Fruit fly (Drosophila melanogaster): ENCODE results near the gene CG43673.
A peak's percentile ranks its signal among the peaks of the same experiment; 100 is the strongest.

Gene CG43673

dm6 chrX:15745905-15746681, 32.9 kb upstream of the CG43673 start, which contains the start of the genes CG8944 and CCT6 (continued):
- TF ChIP-seq tll (GFP tag; optimal IDR thresholded peaks at IDR 0.05) (no peak), Dip2 (GFP tag; IDR thresholded peaks at IDR 0.05) (no peak), Hr3 (GFP tag; optimal IDR thresholded peaks at IDR 0.05) (peak; percentile 28), CG11456 (GFP tag; IDR thresholded peaks at IDR 0.05) (peak; percentile 41; the same call in 1 of the 3 replicates), nerfin-1 (tag; optimal IDR thresholded peaks at IDR 0.05) (no peak), CG11723 (GFP tag; optimal IDR thresholded peaks at IDR 0.05) (no peak), usp (GFP tag; optimal IDR thresholded peaks at IDR 0.05) (no peak), grau (tag; optimal IDR thresholded peaks at IDR 0.05) (peak; percentile 1), CG18476 (GFP tag; optimal IDR thresholded peaks at IDR 0.05) (no peak), nmo (GFP tag; optimal IDR thresholded peaks at IDR 0.05) (peak; percentile 29), CG5180 (GFP tag; optimal IDR thresholded peaks at IDR 0.05) (no peak), CG14050 (GFP tag; IDR thresholded peaks at IDR 0.05) (no peak), CG15479 (GFP tag; optimal IDR thresholded peaks at IDR 0.05) (no peak), dmrt11E (tag; optimal IDR thresholded peaks at IDR 0.05) (no peak), Chrac-16 (GFP tag; optimal IDR thresholded peaks at IDR 0.05) (no peak), toy (GFP tag; IDR thresholded peaks at IDR 0.05) (no peak), tx (GFP tag; optimal IDR thresholded peaks at IDR 0.05) (no peak), Ssrp (tag; optimal IDR thresholded peaks at IDR 0.05) (peak; percentile 5), gcm2 (GFP tag; optimal IDR thresholded peaks at IDR 0.05) (no peak), Rx (GFP tag; IDR thresholded peaks at IDR 0.05) (no peak), Jarid2 (GFP tag; optimal IDR thresholded peaks at IDR 0.05) (no peak), CG4404 (GFP tag; IDR thresholded peaks at IDR 0.05) (no peak), zfh2 (GFP tag; optimal IDR thresholded peaks at IDR 0.05) (peak; percentile 16), lilli (GFP tag; optimal IDR thresholded peaks at IDR 0.05) (peak; percentile 1), CG10959 (GFP tag; IDR thresholded peaks at IDR 0.05) (no peak), CG14441 (GFP tag; IDR thresholded peaks at IDR 0.05) (no peak), Neu2 (GFP tag; optimal IDR thresholded peaks at IDR 0.05; ENCODE audit: borderline replicate concordance) (no peak), CG15269 (tag; optimal IDR thresholded peaks at IDR 0.05) (no peak), pzg (GFP tag; optimal IDR thresholded peaks at IDR 0.05) (peak; percentile 20), fd3F (GFP tag; optimal IDR thresholded peaks at IDR 0.05) (no peak), Trl (optimal IDR thresholded peaks at IDR 0.05) (no peak), Trl (GFP tag; optimal IDR thresholded peaks at IDR 0.05) (no peak), CG12071 (GFP tag; optimal IDR thresholded peaks at IDR 0.05) (no peak), eyg (GFP tag; optimal IDR thresholded peaks at IDR 0.05) (no peak), her (GFP tag; optimal IDR thresholded peaks at IDR 0.05) (no peak), ssp (GFP tag; IDR thresholded peaks at IDR 0.05) (peak; percentile 28; the same call in 1 of the 2 replicates), CG17829 (tag; optimal IDR thresholded peaks at IDR 0.05) (peak; percentile 22), Six4 (GFP tag; optimal IDR thresholded peaks at IDR 0.05) (no peak), CG31224 (GFP tag; IDR thresholded peaks at IDR 0.05) (no peak), CG32532 (GFP tag; IDR thresholded peaks at IDR 0.05) (0 out of 2 replicates have a peak, but pooled peaks have one; percentile 38), CG30403 (GFP tag; optimal IDR thresholded peaks at IDR 0.05) (peak; percentile 31), scrt (GFP tag; optimal IDR thresholded peaks at IDR 0.05) (no peak), CG13424 (tag; optimal IDR thresholded peaks at IDR 0.05) (peak; percentile 29), CG12744 (GFP tag; optimal IDR thresholded peaks at IDR 0.05) (no peak), CG13775 (GFP tag; optimal IDR thresholded peaks at IDR 0.05) (peak; percentile 29), CG6654 (GFP tag; optimal IDR thresholded peaks at IDR 0.05) (no peak), Dref (GFP tag; IDR thresholded peaks at IDR 0.05) (peak; percentile 71), CG8924 (tag; optimal IDR thresholded peaks at IDR 0.05) (no peak), Hr39 (optimal IDR thresholded peaks at IDR 0.05) (no peak), CG15514 (GFP tag; optimal IDR thresholded peaks at IDR 0.05) (peak; percentile 30)
